Fruit fly (Drosophila melanogaster): Measurements from ENCODE around the gene cue.

cue gene

dm6 chr3L:1536487-1537337 is 19.6 kb upstream of the cue start, which contains the start of the genes CG12091 and pns:
Gene CG12091, minus strand, starts transcription at chr3L:1536835.
Gene pns, plus strand, starts transcription at chr3L:1537137.
- TF ChIP-seq CG17801 (GFP tag; optimal IDR thresholded peaks at IDR 0.05; ENCODE audit: partially characterized antibody) = peak; percentile 57

dm6 chr3L:1533699-1534431 is 16.8 kb upstream of the cue start, which contains the start of gene Iml1:
Gene Iml1, minus strand, starts transcription at chr3L:1534034.
- TF ChIP-seq CG17801 (GFP tag; optimal IDR thresholded peaks at IDR 0.05; ENCODE audit: partially characterized antibody) = peak; percentile 7

DNA sequence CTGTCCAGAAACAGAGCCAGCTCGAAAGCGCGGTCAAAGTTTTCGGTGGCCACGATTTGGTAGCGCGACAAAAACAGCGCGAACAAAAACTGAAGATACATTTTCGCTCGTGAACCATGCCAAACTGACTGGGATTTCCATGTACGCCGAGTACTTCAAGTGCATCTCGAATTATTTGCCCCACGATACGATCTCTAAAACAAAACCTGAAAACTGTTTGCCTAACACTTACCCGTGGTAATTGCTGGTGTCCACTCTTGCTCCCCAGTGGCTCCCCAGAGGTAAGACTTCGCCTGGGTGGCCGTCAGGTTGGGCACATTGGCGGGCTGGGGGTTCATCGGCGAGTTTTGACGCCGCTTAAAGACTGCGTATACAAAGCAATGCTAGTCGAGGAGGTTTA is 14.1 kb upstream of the cue start, which contains the start of gene Ir62a:
Gene Ir62a (minus strand): TSS at position 101 of the 400 bp plus-strand sequence.
- no peak for TF ChIP-seq CG17801 (GFP tag; optimal IDR thresholded peaks at IDR 0.05; ENCODE audit: partially characterized antibody)

dm6 chr3L:1518715-1519603 is 1.9 kb upstream of the cue start:
- peak; percentile 52 for TF ChIP-seq CG17801 (GFP tag; optimal IDR thresholded peaks at IDR 0.05; ENCODE audit: partially characterized antibody)

dm6 chr3L:1517274-1518047 is 390 bp upstream of the cue start:
- peak; percentile 9 for TF ChIP-seq CG17801 (GFP tag; optimal IDR thresholded peaks at IDR 0.05; ENCODE audit: partially characterized antibody)

- peak; percentile 84 for TF ChIP-seq CG17801 (GFP tag; optimal IDR thresholded peaks at IDR 0.05; ENCODE audit: partially characterized antibody)
These were observed 1.1 kb downstream of the cue start for dm6 chr3L:1515820-1516540.

- TF ChIP-seq CG17801 (GFP tag; optimal IDR thresholded peaks at IDR 0.05; ENCODE audit: partially characterized antibody) = peak; percentile 31
These were observed 14.8 kb downstream of the cue start, which contains the start of the genes hfp and Psa for dm6 chr3L:1502086-1502893. Gene hfp, minus strand, starts transcription at chr3L:1502590. Gene Psa, plus strand, starts transcription at chr3L:1502843.

- TF ChIP-seq CG17801 (GFP tag; optimal IDR thresholded peaks at IDR 0.05; ENCODE audit: partially characterized antibody) = no peak
These were observed 20.7 kb downstream of the cue start, which contains the start of gene CG12084 for dm6 chr3L:1496408-1496807. Gene CG12084, minus strand, starts transcription at chr3L:1496643.

- no peak for TF ChIP-seq CG17801 (GFP tag; optimal IDR thresholded peaks at IDR 0.05; ENCODE audit: partially characterized antibody)
These were observed 21.3 kb downstream of the cue start for dm6 chr3L:1495803-1496202.

DNA sequence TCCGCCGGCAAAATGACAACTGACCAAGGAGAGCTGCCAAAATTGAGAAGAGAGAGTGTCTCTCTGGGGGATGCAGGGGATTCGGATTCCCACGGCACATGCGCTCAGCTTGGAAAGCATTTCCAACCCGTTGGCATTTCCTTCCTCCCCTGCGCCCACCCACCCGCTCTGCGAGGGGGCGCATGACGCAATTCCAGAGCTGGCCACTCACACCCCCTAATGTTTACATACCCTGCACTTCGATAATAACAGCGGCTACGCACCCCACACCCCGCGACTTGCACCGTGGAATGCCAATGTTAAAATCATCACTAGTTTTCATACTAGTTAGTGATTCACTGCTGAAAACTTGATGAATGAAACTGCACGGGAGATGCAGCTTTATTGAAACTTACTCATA is 27.5 kb downstream of the cue start, which contains the start of gene stet:
Gene stet (minus strand): TSS at position 25 of the 400 bp plus-strand sequence.
- TF ChIP-seq CG17801 (GFP tag; optimal IDR thresholded peaks at IDR 0.05; ENCODE audit: partially characterized antibody) = no peak

dm6 chr3L:1488592-1489183 is 28.4 kb downstream of the cue start:
- TF ChIP-seq CG17801 (GFP tag; optimal IDR thresholded peaks at IDR 0.05; ENCODE audit: partially characterized antibody) = no peak

DNA sequence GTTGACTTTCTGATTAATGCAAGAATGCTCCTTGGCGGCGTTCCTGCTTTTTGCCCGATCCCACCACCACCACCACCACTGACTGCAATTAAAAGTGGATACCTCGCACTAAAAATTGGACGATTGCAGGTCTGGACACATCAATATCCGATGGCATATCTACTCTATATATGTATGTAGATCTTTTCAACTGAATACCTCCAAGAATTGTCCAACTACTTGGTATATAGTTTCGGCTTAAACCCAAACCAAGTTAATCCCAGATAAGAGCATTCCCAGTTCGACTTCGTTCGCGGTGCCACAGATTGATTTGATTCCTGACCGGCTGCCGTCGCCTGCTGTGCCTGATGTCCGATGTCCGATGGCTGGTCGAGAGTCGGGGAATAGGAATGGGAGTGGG is 32.3 kb downstream of the cue start:
- no peak for TF ChIP-seq CG17801 (GFP tag; optimal IDR thresholded peaks at IDR 0.05; ENCODE audit: partially characterized antibody)

All from ovary, adult (tissue).